Fruit fly (Drosophila melanogaster) ovary, adult (tissue): Measurements from ENCODE around the gene CG31516.

ENCODE experiments used
- CG17801 ChIP-seq: fragments of 200-800 bp; optimal IDR thresholded peaks from 2 replicates; lab custom pipeline; 2019; ENCODE audit warnings: missing biosample characterization, mild to moderate bottlenecking, missing genetic modification characterization, moderate library complexity; ENCODE audit not compliant: partially characterized antibody

CG31516 gene

dm6 chr3R:4174470-4174869 lies 45.5 kb downstream of the CG31516 start, which contains the start of gene CG12581:
TSS of gene CG12581 (plus strand) at chr3R:4174632.
- TF ChIP-seq CG17801 (GFP tag; lab: Kevin White, UChicago), result no peak
